Worm (Caenorhabditis elegans): ENCODE measurements around the gene clc-10.

Gene clc-10

DNA sequence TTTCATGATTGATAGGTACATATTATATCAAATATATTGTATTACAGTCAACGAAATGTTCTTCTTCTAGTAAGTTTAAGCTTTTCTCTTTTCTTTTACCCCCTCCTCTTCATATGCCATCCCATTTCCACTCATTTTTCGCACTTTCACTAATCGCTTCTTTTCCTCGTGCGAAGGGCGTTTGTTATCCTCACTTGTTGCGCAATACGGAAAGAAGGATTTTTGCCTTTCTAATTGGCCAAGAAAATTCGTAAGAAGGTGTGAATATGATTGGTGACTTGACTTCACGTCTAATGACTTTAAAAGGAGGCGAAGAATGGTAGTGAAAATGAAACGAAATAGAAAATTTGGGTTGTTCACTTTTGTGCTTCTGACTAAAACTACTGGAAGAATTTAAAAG lies 38.8 kb downstream of the clc-10 start:
- TF ChIP-seq madf-10 (tag; optimal IDR thresholded peaks at IDR 0.05) (no peak), Y95B8A.8 (GFP tag; IDR thresholded peaks at IDR 0.05) (no peak), ets-4 (GFP tag; optimal IDR thresholded peaks at IDR 0.05) (no peak), ceh-100 (GFP tag; IDR thresholded peaks at IDR 0.05) (no peak), aptf-3 (GFP tag; IDR thresholded peaks at IDR 0.05) (no peak), F10E7.11 (tag; optimal IDR thresholded peaks at IDR 0.05) (no peak), dpl-1 (GFP tag; optimal IDR thresholded peaks at IDR 0.05) (no peak), egl-44 (GFP tag; IDR thresholded peaks at IDR 0.05) (no peak), snpc-1.3 (tag; optimal IDR thresholded peaks at IDR 0.05; ENCODE audit: insufficient read depth) (no peak)

DNA sequence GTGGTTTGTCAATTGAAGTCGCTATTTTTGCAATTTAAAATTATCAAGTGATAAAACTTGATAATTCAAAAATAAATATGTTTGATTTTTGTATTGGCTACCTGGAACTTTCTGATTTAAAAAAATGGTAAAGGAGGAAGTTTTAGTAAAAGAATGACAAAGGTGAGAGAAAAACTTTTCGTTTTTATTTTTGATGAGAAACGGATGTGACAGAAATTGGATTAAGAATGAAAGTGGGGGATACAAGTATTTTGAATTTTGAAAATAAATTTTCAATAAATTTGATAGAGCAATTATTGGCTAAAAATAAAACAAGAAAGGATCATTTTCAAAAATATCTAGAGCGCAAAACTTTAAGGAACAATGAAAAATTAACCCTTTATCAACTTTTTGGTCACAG lies 45.9 kb downstream of the clc-10 start, which contains the start of gene C05D10.4:
TSS of gene C05D10.4 (minus strand) at position 101 of the 400 bp plus-strand sequence.
- TF ChIP-seq Y95B8A.8 (GFP tag; IDR thresholded peaks at IDR 0.05) (no peak), nhr-179 (tag; optimal IDR thresholded peaks at IDR 0.05) (no peak)

DNA sequence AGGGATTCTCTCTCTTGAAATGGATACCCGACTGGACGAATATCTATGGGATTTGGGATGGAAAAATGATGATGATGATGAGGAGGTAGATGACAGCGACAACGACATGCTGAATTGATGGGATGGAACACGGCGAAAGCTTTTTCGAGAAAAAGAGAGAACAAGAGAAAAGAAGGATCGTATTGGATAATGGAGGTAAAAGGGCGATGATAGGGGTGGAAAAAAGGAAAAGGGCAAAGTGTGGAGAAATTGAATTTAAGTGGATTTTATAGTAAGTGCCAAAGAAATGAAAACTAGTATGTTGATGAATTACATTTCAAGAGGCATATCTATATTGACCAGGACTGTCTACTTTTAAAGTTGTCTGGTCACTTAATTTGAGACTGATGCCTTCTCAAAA lies 49.0 kb downstream of the clc-10 start:
- TF ChIP-seq let-526 (GFP tag; IDR thresholded peaks at IDR 0.05) (no peak), ceh-40 (GFP tag; IDR thresholded peaks at IDR 0.05) (no peak), madf-10 (tag; optimal IDR thresholded peaks at IDR 0.05) (no peak), B0035.1 (tag; optimal IDR thresholded peaks at IDR 0.05) (no peak), pha-4 (tag; optimal IDR thresholded peaks at IDR 0.05) (no peak), chd-7 (tag; optimal IDR thresholded peaks at IDR 0.05) (no peak), bed-1 (GFP tag; IDR thresholded peaks at IDR 0.05) (no peak), nhr-27 (tag; optimal IDR thresholded peaks at IDR 0.05) (no peak), sdz-38 (tag; optimal IDR thresholded peaks at IDR 0.05) (no peak), Y95B8A.8 (GFP tag; IDR thresholded peaks at IDR 0.05) (no peak), K12H6.12 (tag; optimal IDR thresholded peaks at IDR 0.05) (no peak), madf-8 (GFP tag; conservative IDR thresholded peaks at IDR 0.05) (no peak), somi-1 (GFP tag; optimal IDR thresholded peaks at IDR 0.05) (no peak), sptf-2 (GFP tag; optimal IDR thresholded peaks at IDR 0.05) (no peak), F55B11.4 (tag; optimal IDR thresholded peaks at IDR 0.05; ENCODE audit: borderline replicate concordance, insufficient read depth) (no peak), efl-1 (GFP tag; optimal IDR thresholded peaks at IDR 0.05) (no peak)

Measured in whole organism, young adult.